Worm (Caenorhabditis elegans): ENCODE data around the gene ipmk-1.

- TF ChIP-seq him-1 (tag; optimal IDR thresholded peaks at IDR 0.05) (no peak), W03F9.2 (tag; optimal IDR thresholded peaks at IDR 0.05) (no peak), dao-5 (tag; optimal IDR thresholded peaks at IDR 0.05) (no peak)
Observed at ce11 chrIV:12599158-12599557, 51.2 kb downstream of the ipmk-1 start, which contains the start of gene pgp-1.

Measured in whole organism, L4/young adult.